Worm (Caenorhabditis elegans): ENCODE results near the gene F09E5.14.

Gene F09E5.14

ce11 chrII:5340672-5341568, 3.8 kb downstream of the F09E5.14 start (continued):
- TF ChIP-seq gei-8 (GFP tag; optimal IDR thresholded peaks at IDR 0.05) (peak; percentile 63), jun-1 (tag; optimal IDR thresholded peaks at IDR 0.05) (no peak), ztf-7 (tag; optimal IDR thresholded peaks at IDR 0.05) (no peak), hlh-11 (tag; optimal IDR thresholded peaks at IDR 0.05) (peak; percentile 18), ctbp-1 (GFP tag; IDR thresholded peaks at IDR 0.05) (no peak; the same call in 1 of the 2 replicates), cey-2 (tag; optimal IDR thresholded peaks at IDR 0.05; ENCODE audit: borderline replicate concordance, insufficient read depth) (no peak), madf-9 (GFP tag; conservative IDR thresholded peaks at IDR 0.05) (no peak), T26A8.4 (GFP tag; IDR thresholded peaks at IDR 0.05) (peak; percentile 58), dmd-8 (GFP tag; IDR thresholded peaks at IDR 0.05) (no peak), daf-16 (GFP tag; optimal IDR thresholded peaks at IDR 0.05) (no peak), daf-16 (tag; optimal IDR thresholded peaks at IDR 0.05) (no peak), nhr-42 (GFP tag; IDR thresholded peaks at IDR 0.05) (no peak), sdz-12 (GFP tag; optimal IDR thresholded peaks at IDR 0.05) (no peak), zfp-3 (GFP tag; conservative IDR thresholded peaks at IDR 0.05) (0 out of 2 replicates have a peak, but pooled peaks have one; percentile 72), lsy-2 (tag; optimal IDR thresholded peaks at IDR 0.05) (no peak), nhr-28 (tag; optimal IDR thresholded peaks at IDR 0.05) (no peak), duxl-1 (tag; optimal IDR thresholded peaks at IDR 0.05; ENCODE audit: poor library complexity) (no peak), lin-29 (GFP tag; IDR thresholded peaks at IDR 0.05) (0 out of 2 replicates have a peak, but pooled peaks have one; percentile 15), mep-1 (tag; optimal IDR thresholded peaks at IDR 0.05) (peak; percentile 60), zag-1 (tag; optimal IDR thresholded peaks at IDR 0.05) (no peak), unc-39 (tag; optimal IDR thresholded peaks at IDR 0.05) (no peak), ceh-44 (GFP tag; IDR thresholded peaks at IDR 0.05) (no peak), nhr-41 (GFP tag; IDR thresholded peaks at IDR 0.05) (peak; percentile 61; the same call in 1 of the 2 replicates), zip-2 (tag; optimal IDR thresholded peaks at IDR 0.05) (no peak), nhr-237 (tag; optimal IDR thresholded peaks at IDR 0.05) (no peak), ztf-11 (tag; optimal IDR thresholded peaks at IDR 0.05) (no peak), F37D6.2 (tag; optimal IDR thresholded peaks at IDR 0.05) (no peak), vab-7 (GFP tag; IDR thresholded peaks at IDR 0.05) (no peak), ces-1 (GFP tag; optimal IDR thresholded peaks at IDR 0.05) (no peak), nhr-6 (tag; optimal IDR thresholded peaks at IDR 0.05) (no peak), ceh-28 (tag; optimal IDR thresholded peaks at IDR 0.05) (no peak), hif-1 (tag; optimal IDR thresholded peaks at IDR 0.05) (peak in 1 of 2 experiments; percentile 33), nhr-11 (tag; optimal IDR thresholded peaks at IDR 0.05) (no peak), attf-4 (tag; optimal IDR thresholded peaks at IDR 0.05) (no peak), rbr-2 (tag; optimal IDR thresholded peaks at IDR 0.05) (no peak), pha-4 (GFP tag; IDR thresholded peaks at IDR 0.05) (peak; percentile 37; the same call in 1 of the 2 replicates), pha-4 (tag; optimal IDR thresholded peaks at IDR 0.05) (no peak), R02D3.7 (tag; optimal IDR thresholded peaks at IDR 0.05) (no peak), dve-1 (tag; optimal IDR thresholded peaks at IDR 0.05; ENCODE audit: insufficient read depth) (no peak), lin-38 (GFP tag; IDR thresholded peaks at IDR 0.05) (peak; percentile 15; the same call in 1 of the 2 replicates), fos-1 (tag; optimal IDR thresholded peaks at IDR 0.05) (no peak), aha-1 (tag) (peak; percentile 92), ceh-62 (tag; optimal IDR thresholded peaks at IDR 0.05) (no peak), zip-11 (GFP tag; IDR thresholded peaks at IDR 0.05) (no peak), F49E8.2 (tag; optimal IDR thresholded peaks at IDR 0.05; ENCODE audit: borderline replicate concordance) (no peak), zfp-2 (tag; optimal IDR thresholded peaks at IDR 0.05) (no peak), fkh-10 (GFP tag; optimal IDR thresholded peaks at IDR 0.05) (no peak), Y48G9A.11 (GFP tag; IDR thresholded peaks at IDR 0.05) (no peak), lim-7 (GFP tag; IDR thresholded peaks at IDR 0.05) (0 out of 2 replicates have a peak, but pooled peaks have one; percentile 3), set-16 (GFP tag; IDR thresholded peaks at IDR 0.05) (no peak)

Measured in whole organism, L4 larva.